Fruit fly (Drosophila melanogaster) whole organism, embryonic: ENCODE results near the gene CG33773.

Source experiments
- B-H1 ChIP-seq: fragments of 200-800 bp; sonication (Bioruptor generic); IDR thresholded peaks from 3 replicates; pipeline ENCODE4 v1.3.6; 2022; ENCODE audit warnings: missing biosample characterization, missing genetic modification characterization
- CG10321 ChIP-seq: fragments of 200-800 bp; sonication (Bioruptor generic); IDR thresholded peaks from 2 replicates; pipeline ENCODE4 v1.3.6; 2022; ENCODE audit warnings: missing biosample characterization, missing genetic modification characterization
- CG10959 ChIP-seq: fragments of 200-800 bp; sonication (Bioruptor generic); IDR thresholded peaks from 2 replicates; pipeline ENCODE4 v1.3.6; 2022; ENCODE audit warnings: missing biosample characterization, missing genetic modification characterization
- CG14710 ChIP-seq: fragments of 200-800 bp; sonication (Bioruptor generic); optimal IDR thresholded peaks from 3 replicates; lab custom pipeline; 2019; ENCODE audit warnings: missing biosample characterization, mild to moderate bottlenecking, missing genetic modification characterization, moderate library complexity
- CG15514 ChIP-seq: fragments of 200-800 bp; sonication (Bioruptor generic); optimal IDR thresholded peaks from 3 replicates; lab custom pipeline; 2017; ENCODE audit warnings: missing biosample characterization, missing genetic modification characterization, mild to moderate bottlenecking, moderate library complexity, missing genetic modification reagents
- CG1603 ChIP-seq: fragments of 200-800 bp; sonication (Bioruptor generic); optimal IDR thresholded peaks from 2 replicates; lab custom pipeline; 2019; ENCODE audit warnings: missing biosample characterization, mild to moderate bottlenecking, missing genetic modification characterization, moderate library complexity
- CG16779 ChIP-seq: fragments of 200-800 bp; sonication (Bioruptor generic); IDR thresholded peaks from 2 replicates; pipeline ENCODE4 v1.3.6; 2022; ENCODE audit warnings: missing biosample characterization, missing genetic modification characterization
- CG2712 ChIP-seq: fragments of 200-800 bp; optimal IDR thresholded peaks from 3 replicates; lab custom pipeline; 2019; ENCODE audit warnings: missing biosample characterization, mild to moderate bottlenecking, missing genetic modification characterization, moderate library complexity
- CG3281 ChIP-seq: fragments of 200-800 bp; sonication (Bioruptor generic); optimal IDR thresholded peaks from 3 replicates; lab custom pipeline; 2017; ENCODE audit warnings: missing biosample characterization, mild to moderate bottlenecking, missing genetic modification characterization
- CG3838 ChIP-seq: fragments of 200-800 bp; sonication (Bioruptor generic); optimal IDR thresholded peaks from 3 replicates; lab custom pipeline; 2016; ENCODE audit warnings: missing biosample characterization, missing genetic modification characterization
- CG4282 ChIP-seq: fragments of 200-800 bp; sonication (Bioruptor generic); optimal IDR thresholded peaks from 2 replicates; lab custom pipeline; 2016; ENCODE audit warnings: missing biosample characterization, missing genetic modification characterization
- CG4707 ChIP-seq: fragments of 200-800 bp; sonication (Bioruptor generic); optimal IDR thresholded peaks from 2 replicates; lab custom pipeline; 2018; ENCODE audit warnings: missing biosample characterization, mild to moderate bottlenecking, missing genetic modification characterization, moderate library complexity
- CG4820 ChIP-seq: fragments of 200-800 bp; sonication (Bioruptor generic); optimal IDR thresholded peaks from 3 replicates; lab custom pipeline; 2016; ENCODE audit warnings: missing biosample characterization, missing genetic modification characterization
- CG6689 ChIP-seq: fragments of 200-800 bp; sonication (Bioruptor generic); IDR thresholded peaks from 2 replicates; pipeline ENCODE4 v1.3.6; 2022; ENCODE audit warnings: missing biosample characterization, missing genetic modification characterization
- CG6813 ChIP-seq: fragments of 200-800 bp; sonication (Bioruptor generic); optimal IDR thresholded peaks from 2 replicates; lab custom pipeline; 2017; ENCODE audit warnings: missing biosample characterization, missing genetic modification characterization, mild to moderate bottlenecking, moderate library complexity, missing genetic modification reagents
- CG7839 ChIP-seq: fragments of 200-800 bp; sonication (Bioruptor generic); optimal IDR thresholded peaks from 3 replicates; lab custom pipeline; 2018; ENCODE audit warnings: missing biosample characterization, mild to moderate bottlenecking, missing genetic modification characterization, moderate library complexity
- CG9727 ChIP-seq: fragments of 200-800 bp; sonication (Bioruptor generic); optimal IDR thresholded peaks from 3 replicates; lab custom pipeline; 2017; ENCODE audit warnings: missing biosample characterization, mild to moderate bottlenecking, missing genetic modification characterization
- Doc3 ChIP-seq: fragments of 200-800 bp; sonication (Bioruptor generic); IDR thresholded peaks from 3 replicates; pipeline ENCODE4 v1.3.6; 2022; ENCODE audit warnings: missing biosample characterization, missing genetic modification characterization; ENCODE audit not compliant: partially characterized antibody
- Eip74EF ChIP-seq, 2 experiments: fragments of 200-800 bp in 1 of 2; fragments of >200 bp in 1 of 2; sonication (Bioruptor generic) in 1 of 2; optimal IDR thresholded peaks; 2 replicates each; lab custom pipeline; 2017 to 2019; ENCODE audit warnings: missing biosample characterization in 2 of 2, missing genetic modification characterization in 2 of 2, mild to moderate bottlenecking in 1 of 2, moderate library complexity in 1 of 2
- Ets65A ChIP-seq: fragments of 200-800 bp; sonication (Bioruptor generic); peaks from one replicate; lab custom pipeline; 2016; ENCODE audit warnings: missing biosample characterization, missing genetic modification characterization
- HmgZ ChIP-seq: fragments of 200-800 bp; sonication (Bioruptor generic); optimal IDR thresholded peaks from 2 replicates; lab custom pipeline; 2018; ENCODE audit warnings: missing biosample characterization, mild to moderate bottlenecking, missing genetic modification characterization
- Hr39 ChIP-seq: fragments of >200 bp; optimal IDR thresholded peaks from 2 replicates; lab custom pipeline; 2017
- Mad ChIP-seq: fragments of 200-800 bp; sonication (Bioruptor generic); optimal IDR thresholded peaks from 2 replicates; lab custom pipeline; 2016; ENCODE audit warnings: missing biosample characterization, missing genetic modification characterization
- Oli ChIP-seq: fragments of 200-800 bp; sonication (Bioruptor generic); optimal IDR thresholded peaks from 2 replicates; lab custom pipeline; 2018; ENCODE audit warnings: missing biosample characterization, mild to moderate bottlenecking, missing genetic modification characterization, moderate library complexity
- PHDP ChIP-seq: fragments of 200-800 bp; sonication (Bioruptor generic); optimal IDR thresholded peaks from 3 replicates; lab custom pipeline; 2018; ENCODE audit warnings: missing biosample characterization, mild to moderate bottlenecking, missing genetic modification characterization, moderate library complexity
- Poxn ChIP-seq: fragments of 200-800 bp; sonication (Bioruptor generic); IDR thresholded peaks from 2 replicates; pipeline ENCODE4 v1.3.6; 2022; ENCODE audit warnings: missing biosample characterization, missing genetic modification characterization
- Xrp1 ChIP-seq: fragments of 200-800 bp; sonication (Bioruptor generic); IDR thresholded peaks from 2 replicates; pipeline ENCODE4 v1.3.6; 2022; ENCODE audit warnings: missing biosample characterization, missing genetic modification characterization
- aop ChIP-seq: fragments of 200-800 bp; sonication (Bioruptor generic); IDR thresholded peaks from 2 replicates; pipeline ENCODE4 v1.3.6; 2022; ENCODE audit warnings: missing biosample characterization, missing genetic modification characterization
- bigmax ChIP-seq: fragments of 200-800 bp; sonication (Bioruptor generic); optimal IDR thresholded peaks from 2 replicates; lab custom pipeline; 2018; ENCODE audit warnings: missing biosample characterization, mild to moderate bottlenecking, missing genetic modification characterization
- cato ChIP-seq: fragments of 200-800 bp; sonication (Bioruptor generic); optimal IDR thresholded peaks from 2 replicates; lab custom pipeline; 2016; ENCODE audit warnings: missing biosample characterization, missing genetic modification characterization, borderline replicate concordance
- chif ChIP-seq, 2 experiments: fragments of 200-800 bp; sonication (Bioruptor generic); optimal IDR thresholded peaks; 3 replicates each; lab custom pipeline; 2016; ENCODE audit warnings: missing biosample characterization in 2 of 2, missing genetic modification characterization in 2 of 2
- chinmo ChIP-seq: fragments of 200-800 bp; sonication (Bioruptor generic); IDR thresholded peaks from 4 replicates; pipeline ENCODE4 v1.3.6; 2022; ENCODE audit warnings: missing biosample characterization, missing genetic modification characterization; ENCODE audit not compliant: partially characterized antibody
- chn ChIP-seq: fragments of 200-800 bp; sonication (Bioruptor generic); optimal IDR thresholded peaks from 2 replicates; lab custom pipeline; 2016; ENCODE audit warnings: missing biosample characterization, missing genetic modification characterization
- corto ChIP-seq: fragments of 200-800 bp; sonication (Bioruptor generic); optimal IDR thresholded peaks from 2 replicates; lab custom pipeline; 2016; ENCODE audit warnings: missing biosample characterization, mild to moderate bottlenecking, missing genetic modification characterization, moderate library complexity
- dimm ChIP-seq: fragments of 200-800 bp; sonication (Bioruptor generic); IDR thresholded peaks from 2 replicates; pipeline ENCODE4 v1.3.6; 2022; ENCODE audit warnings: missing biosample characterization, missing genetic modification characterization
- dpn ChIP-seq, 2 experiments: fragments of 200-800 bp; sonication (Bioruptor generic); optimal IDR thresholded peaks; 3 replicates each; lab custom pipeline; 2016; ENCODE audit warnings: missing biosample characterization in 2 of 2, missing genetic modification characterization in 2 of 2
- gt ChIP-seq: fragments of 200-800 bp; sonication (Bioruptor generic); IDR thresholded peaks from 2 replicates; pipeline ENCODE4 v1.3.6; 2022; ENCODE audit warnings: missing biosample characterization, missing genetic modification characterization
- jing ChIP-seq: fragments of 200-800 bp; sonication (Bioruptor generic); optimal IDR thresholded peaks from 2 replicates; lab custom pipeline; 2018; ENCODE audit warnings: missing biosample characterization, mild to moderate bottlenecking, missing genetic modification characterization
- klu ChIP-seq: fragments of 200-800 bp; sonication (Bioruptor generic); IDR thresholded peaks from 2 replicates; pipeline ENCODE4 v1.3.6; 2022; ENCODE audit warnings: missing biosample characterization, missing genetic modification characterization
- lilli ChIP-seq: fragments of 200-800 bp; sonication (Bioruptor generic); optimal IDR thresholded peaks from 3 replicates; lab custom pipeline; 2016; ENCODE audit warnings: missing biosample characterization, missing genetic modification characterization
- oc ChIP-seq: fragments of 200-800 bp; sonication (Bioruptor generic); optimal IDR thresholded peaks from 2 replicates; lab custom pipeline; 2018; ENCODE audit warnings: missing biosample characterization, mild to moderate bottlenecking, missing genetic modification characterization, moderate library complexity
- odd ChIP-seq: fragments of 200-800 bp; sonication (Bioruptor generic); optimal IDR thresholded peaks from 2 replicates; lab custom pipeline; 2017; ENCODE audit warnings: missing biosample characterization, mild to moderate bottlenecking, missing genetic modification characterization
- pzg ChIP-seq: fragments of 200-800 bp; sonication (Bioruptor generic); optimal IDR thresholded peaks from 3 replicates; lab custom pipeline; 2018; ENCODE audit warnings: missing biosample characterization, mild to moderate bottlenecking, missing genetic modification characterization, moderate library complexity
- schlank ChIP-seq: fragments of 200-800 bp; sonication (Bioruptor generic); optimal IDR thresholded peaks from 2 replicates; lab custom pipeline; 2018; ENCODE audit warnings: missing biosample characterization, mild to moderate bottlenecking, missing genetic modification characterization
- slbo ChIP-seq: fragments of 200-800 bp; sonication (Bioruptor generic); IDR thresholded peaks from 2 replicates; pipeline ENCODE4 v1.3.6; 2022; ENCODE audit warnings: missing biosample characterization, missing genetic modification characterization
- tgo ChIP-seq: fragments of 200-800 bp; sonication (Bioruptor generic); IDR thresholded peaks from 3 replicates; pipeline ENCODE4 v1.3.6; 2022; ENCODE audit warnings: missing biosample characterization, missing genetic modification characterization
- unc-4 ChIP-seq: fragments of 200-800 bp; sonication (Bioruptor generic); IDR thresholded peaks from 2 replicates; pipeline ENCODE4 v1.3.6; 2022; ENCODE audit warnings: missing biosample characterization, missing genetic modification characterization; ENCODE audit not compliant: partially characterized antibody
- z ChIP-seq: fragments of 200-800 bp; sonication (Bioruptor generic); IDR thresholded peaks from 3 replicates; pipeline ENCODE4 v1.3.6; 2022; ENCODE audit warnings: missing biosample characterization, missing genetic modification characterization

CG33773 gene

dm6 chr3R:31059807-31060707 is 24.9 kb downstream of the CG33773 start (continued):
- TF ChIP-seq CG15514 (GFP tag; lab: Kevin White, UChicago) (peak; percentile 10), tgo (GFP tag; lab: Robert Waterston, UW) (peak; percentile 27; the same call in 2 of the 3 replicates), schlank (tag; lab: Kevin White, UChicago) (no peak), CG14710 (no peak), PHDP (peak; percentile 39), CG3281 (no peak), oc (tag; lab: Kevin White, UChicago) (peak; percentile 30), dimm (GFP tag; lab: Robert Waterston, UW) (0 out of 2 replicates have a peak, but pooled peaks have one; percentile 17), Ets65A (GFP tag; lab: Kevin White, UChicago) (peak; percentile 92), aop (GFP tag; lab: Robert Waterston, UW) (no peak), jing (GFP tag; lab: Kevin White, UChicago) (peak; percentile 16), CG1603 (tag; lab: Kevin White, UChicago) (peak; percentile 47), slbo (GFP tag; lab: Robert Waterston, UW) (peak; percentile 30; the same call in 1 of the 2 replicates), CG4282 (GFP tag; lab: Kevin White, UChicago) (peak; percentile 74), Xrp1 (GFP tag; lab: Robert Waterston, UW) (peak; percentile 65), odd (GFP tag; lab: Kevin White, UChicago) (peak; percentile 3), Poxn (GFP tag; lab: Robert Waterston, UW) (no peak), B-H1 (GFP tag; lab: Robert Waterston, UW) (peak; percentile 13; the same call in 1 of the 3 replicates), CG2712 (tag; lab: Kevin White, UChicago) (peak; percentile 8), gt (no peak), Doc3 (GFP tag; lab: Robert Waterston, UW) (no peak), CG16779 (GFP tag; lab: Robert Waterston, UW) (no peak), z (no peak), corto (GFP tag; lab: Kevin White, UChicago) (no peak), CG10321 (GFP tag; lab: Robert Waterston, UW) (0 out of 2 replicates have a peak, but pooled peaks have one; percentile 32), CG9727 (GFP tag; lab: Kevin White, UChicago) (no peak), Eip74EF (GFP tag; optimal IDR thresholded peaks at IDR 0.05; lab: Kevin White, UChicago) (no peak), CG3838 (GFP tag; lab: Kevin White, UChicago) (no peak), chn (GFP tag; lab: Kevin White, UChicago) (peak; percentile 44), chinmo (GFP tag; lab: Robert Waterston, UW) (no peak), unc-4 (GFP tag; lab: Robert Waterston, UW) (no peak), CG10959 (no peak), chif (GFP tag; optimal IDR thresholded peaks at IDR 0.05; lab: Kevin White, UChicago) (peak in 1 of 2 experiments; percentile 9), bigmax (no peak), CG7839 (tag; lab: Kevin White, UChicago) (peak; percentile 31), Mad (GFP tag; lab: Kevin White, UChicago) (peak; percentile 11), dpn (GFP tag; optimal IDR thresholded peaks at IDR 0.05; lab: Kevin White, UChicago) (peak in 1 of 2 experiments; percentile 50), CG6813 (GFP tag; lab: Kevin White, UChicago) (peak; percentile 3), CG4707 (GFP tag; lab: Kevin White, UChicago) (peak; percentile 87), CG4820 (GFP tag; lab: Kevin White, UChicago) (no peak), HmgZ (tag; lab: Kevin White, UChicago) (peak; percentile 11), Oli (tag; lab: Kevin White, UChicago) (peak; percentile 43), cato (GFP tag; lab: Kevin White, UChicago) (no peak), pzg (no peak), Hr39 (lab: Kevin White, UChicago) (no peak), CG6689 (GFP tag; lab: Robert Waterston, UW) (peak; percentile 63), lilli (GFP tag; lab: Kevin White, UChicago) (peak; percentile 25), klu (GFP tag; lab: Robert Waterston, UW) (no peak)
